Fruit fly (Drosophila melanogaster): ENCODE measurements around the gene Plp.

DNA sequence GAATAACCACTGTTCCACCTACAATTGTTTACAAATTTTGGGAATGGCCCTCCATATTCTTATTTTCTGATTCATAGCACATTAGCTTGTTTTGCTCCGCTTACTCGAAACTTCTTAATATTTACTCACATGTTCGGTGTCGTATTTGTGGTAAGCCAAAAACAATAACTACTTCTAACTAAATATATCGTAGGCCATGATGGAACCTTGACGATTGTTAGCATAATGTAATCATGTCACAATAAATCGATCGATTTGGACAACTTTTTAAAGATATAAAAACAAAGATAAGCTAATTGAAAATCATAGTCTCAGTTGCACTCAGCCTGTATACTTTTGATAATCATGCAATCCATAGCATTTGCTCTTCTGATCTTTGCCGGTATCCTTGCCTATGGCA, 40.0 kb downstream of the Plp start, which contains the start of gene EAChm:
- TF ChIP-seq Pif1A (GFP tag; optimal IDR thresholded peaks at IDR 0.05), result no peak
- TF ChIP-seq CG8301 (tag; optimal IDR thresholded peaks at IDR 0.05), result no peak
- no peak for TF ChIP-seq EcR (GFP tag; optimal IDR thresholded peaks at IDR 0.05)
